Fruit fly (Drosophila melanogaster) whole organism: ENCODE measurements around the gene indra.

Experiments
- CG8478 ChIP-seq: fragments of >200 bp; optimal IDR thresholded peaks from 2 replicates; lab custom pipeline; 2018; ENCODE audit warnings: inconsistent platforms
- Dll ChIP-seq: fragments of >200 bp; optimal IDR thresholded peaks from 2 replicates; lab custom pipeline; 2017
- EcR ChIP-seq, 2 experiments: fragments of >200 bp; optimal IDR thresholded peaks; 2 replicates each; lab custom pipeline; 2017; ENCODE audit warnings: missing biosample characterization in 2 of 2, missing genetic modification characterization in 2 of 2, missing genetic modification reagents in 2 of 2
- pan ChIP-seq: fragments of >200 bp; optimal IDR thresholded peaks from 2 replicates; lab custom pipeline; 2017
- psq ChIP-seq: fragments of >200 bp; optimal IDR thresholded peaks from 2 replicates; lab custom pipeline; 2017
- usp ChIP-seq: fragments of >200 bp; optimal IDR thresholded peaks from 2 replicates; lab custom pipeline; 2017; ENCODE audit warnings: missing biosample characterization, missing genetic modification characterization, mixed read lengths

DNA sequence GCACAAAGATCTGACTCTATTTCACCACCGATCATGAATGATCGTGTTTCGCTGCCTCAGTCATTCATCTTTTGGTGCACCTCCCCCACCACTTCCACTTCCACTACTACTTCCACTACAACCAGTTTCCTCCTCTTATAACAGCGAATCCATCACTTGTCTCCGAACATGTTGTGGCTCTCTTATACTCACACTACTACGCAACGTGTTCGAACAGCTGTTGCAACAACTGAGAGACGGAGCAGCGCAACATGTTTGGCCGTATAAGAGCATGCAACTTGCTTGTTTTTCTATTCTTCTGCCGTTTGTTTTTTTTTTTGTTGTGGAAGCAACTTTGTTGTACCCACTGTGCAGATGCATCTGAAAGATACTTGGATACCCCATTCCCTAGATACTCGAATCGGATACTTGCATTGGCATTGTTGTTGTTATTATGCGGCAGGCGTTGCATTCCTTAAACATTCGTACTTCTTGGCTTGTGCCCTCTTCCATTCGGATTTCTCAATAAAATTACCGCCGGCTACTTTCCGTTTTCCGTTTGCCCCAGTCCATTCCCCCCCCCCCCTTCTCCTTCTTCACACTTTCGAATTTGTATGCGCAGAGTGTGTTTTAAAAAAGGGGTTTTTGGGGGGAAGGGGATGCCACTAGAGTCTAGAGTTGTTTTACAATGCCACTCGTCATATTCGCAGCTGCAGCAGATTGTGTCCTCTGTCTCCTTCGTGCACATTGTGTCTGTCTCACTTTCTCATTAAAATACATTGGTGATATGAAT is 24.9 kb upstream of the indra start:
- no peak for TF ChIP-seq psq (lab: Kevin White, UChicago)
- TF ChIP-seq EcR (GFP tag; optimal IDR thresholded peaks at IDR 0.05; lab: Kevin White, UChicago) = no peak
- TF ChIP-seq CG8478 (lab: Kevin White, UChicago) = no peak
- no peak for TF ChIP-seq usp
- no peak for TF ChIP-seq pan (lab: Kevin White, UChicago)
- TF ChIP-seq Dll (lab: Kevin White, UChicago) = no peak
